Worm (Caenorhabditis elegans) whole organism, L4/young adult: ENCODE data around the gene F49E8.8.

ENCODE experiments used
- W03F9.2 ChIP-seq: fragments of 150-350 bp; optimal IDR thresholded peaks from 2 replicates; lab custom pipeline; 2014; ENCODE audit warnings: missing biosample characterization, missing genetic modification characterization
- dao-5 ChIP-seq: sonication (generic microtip); optimal IDR thresholded peaks from 2 replicates; lab custom pipeline; 2016; ENCODE audit warnings: missing genotype, missing genetic modification characterization, moderate library complexity, missing compliant biosample characterization
- him-1 ChIP-seq: sonication (generic microtip); optimal IDR thresholded peaks from 2 replicates; lab custom pipeline; 2016; ENCODE audit warnings: missing genotype, missing genetic modification reagents, missing genetic modification characterization, missing compliant biosample characterization

ce11 chrIV:7512617-7513233, 43.7 kb upstream of the F49E8.8 start, which contains the start of the genes plc-4 and R05G6.4:
- TF ChIP-seq him-1 (tag; lab: Kevin White, UChicago): no peak
- TF ChIP-seq dao-5 (tag; lab: Kevin White, UChicago): no peak
- no peak for TF ChIP-seq W03F9.2
